Worm (Caenorhabditis elegans) whole organism, L3 larva: ENCODE measurements around the gene T10H4.4.

Experiments used
- ama-1 ChIP-seq: fragments of 150-350 bp; optimal IDR thresholded peaks from 2 replicates; lab custom pipeline; 2018
- ceh-16 ChIP-seq: sonication (generic microtip); optimal IDR thresholded peaks from 2 replicates; lab custom pipeline; 2017; ENCODE audit warnings: missing biosample characterization, missing genetic modification characterization
- ceh-28 ChIP-seq: fragments of 150-350 bp; optimal IDR thresholded peaks from 2 replicates; lab custom pipeline; 2014; ENCODE audit warnings: missing biosample characterization, missing genetic modification reagents, missing genetic modification characterization
- ceh-82 ChIP-seq: fragments of 150-350 bp; optimal IDR thresholded peaks from 2 replicates; lab custom pipeline; 2014; ENCODE audit warnings: missing biosample characterization, missing genetic modification characterization
- ceh-9 ChIP-seq: sonication (generic microtip); optimal IDR thresholded peaks from 2 replicates; lab custom pipeline; 2018; ENCODE audit warnings: missing biosample characterization, missing genetic modification characterization
- daf-12 ChIP-seq: fragments of 150-350 bp; optimal IDR thresholded peaks from 2 replicates; lab custom pipeline; 2014; ENCODE audit warnings: missing biosample characterization, missing genetic modification reagents, missing genetic modification characterization
- egl-27 ChIP-seq: sonication (generic microtip); optimal IDR thresholded peaks from 4 replicates; lab custom pipeline; 2017; ENCODE audit warnings: missing biosample characterization, missing genetic modification reagents, missing genetic modification characterization
- egl-5 ChIP-seq: fragments of 150-350 bp; optimal IDR thresholded peaks from 2 replicates; lab custom pipeline; 2017; ENCODE audit warnings: missing biosample characterization, missing genetic modification reagents, missing genetic modification characterization, inconsistent platforms
- elt-1 ChIP-seq: fragments of 150-350 bp; optimal IDR thresholded peaks from 2 replicates; lab custom pipeline; 2014; ENCODE audit warnings: missing biosample characterization, missing genetic modification characterization
- elt-2 ChIP-seq: sonication (generic microtip); optimal IDR thresholded peaks from 2 replicates; lab custom pipeline; 2016; ENCODE audit warnings: missing genetic modification reagents, mild to moderate bottlenecking, missing genetic modification characterization, missing compliant biosample characterization
- elt-3 ChIP-seq, 3 experiments: fragments of 150-350 bp in 1 of 3; sonication (generic microtip) in 2 of 3; optimal IDR thresholded peaks; 2 replicates in 2 of 3; 4 replicates in 1 of 3; lab custom pipeline; 2014 to 2017; ENCODE audit warnings: missing biosample characterization in 3 of 3, missing genetic modification characterization in 3 of 3
- eor-1 ChIP-seq, 2 experiments: fragments of 150-350 bp; optimal IDR thresholded peaks; 2 replicates each; lab custom pipeline; 2014 to 2018; ENCODE audit warnings: missing biosample characterization in 2 of 2, missing genetic modification characterization in 2 of 2
- fos-1 ChIP-seq: fragments of 150-350 bp; optimal IDR thresholded peaks from 2 replicates; lab custom pipeline; 2014; ENCODE audit warnings: missing biosample characterization, missing genetic modification characterization
- hmg-11 ChIP-seq: sonication (generic microtip); optimal IDR thresholded peaks from 2 replicates; lab custom pipeline; 2016; ENCODE audit warnings: missing genetic modification characterization, missing compliant biosample characterization
- jun-1 ChIP-seq: fragments of 150-350 bp; optimal IDR thresholded peaks from 2 replicates; lab custom pipeline; 2014; ENCODE audit warnings: missing biosample characterization, missing genetic modification reagents, missing genetic modification characterization
- lin-15B ChIP-seq: fragments of 150-350 bp; optimal IDR thresholded peaks from 2 replicates; lab custom pipeline; 2014; ENCODE audit warnings: missing biosample characterization, missing genetic modification characterization
- lin-39 ChIP-seq: fragments of 150-350 bp; optimal IDR thresholded peaks from 2 replicates; lab custom pipeline; 2018; ENCODE audit warnings: missing biosample characterization, missing genetic modification reagents, missing genetic modification characterization
- lsy-12 ChIP-seq: sonication (generic microtip); optimal IDR thresholded peaks from 2 replicates; lab custom pipeline; 2016; ENCODE audit warnings: mild to moderate bottlenecking, missing genetic modification characterization, missing compliant biosample characterization
- mdl-1 ChIP-seq: fragments of 150-350 bp; optimal IDR thresholded peaks from 2 replicates; lab custom pipeline; 2014; ENCODE audit warnings: missing biosample characterization, missing genetic modification characterization
- mml-1 ChIP-seq: fragments of 150-350 bp; sonication (generic microtip); optimal IDR thresholded peaks from 3 replicates; lab custom pipeline; 2014; ENCODE audit warnings: missing biosample characterization, missing genetic modification characterization
- nfya-1 ChIP-seq: sonication (generic microtip); optimal IDR thresholded peaks from 2 replicates; lab custom pipeline; 2017; ENCODE audit warnings: missing genetic modification characterization, mild to moderate bottlenecking, missing compliant biosample characterization, antibody characterized with exemption, moderate library complexity; ENCODE audit not compliant: insufficient read depth
- nhr-12 ChIP-seq: fragments of 150-350 bp; optimal IDR thresholded peaks from 2 replicates; lab custom pipeline; 2014; ENCODE audit warnings: missing biosample characterization, missing genetic modification characterization
- nhr-25 ChIP-seq: sonication (generic microtip); optimal IDR thresholded peaks from 2 replicates; lab custom pipeline; 2017; ENCODE audit warnings: missing biosample characterization, missing genetic modification characterization
- nhr-28 ChIP-seq: fragments of 150-350 bp; optimal IDR thresholded peaks from 2 replicates; lab custom pipeline; 2014; ENCODE audit warnings: missing biosample characterization, missing genetic modification characterization
- nhr-67 ChIP-seq: fragments of 150-350 bp; optimal IDR thresholded peaks from 2 replicates; lab custom pipeline; 2014; ENCODE audit warnings: missing biosample characterization, missing genetic modification characterization
- nhr-76 ChIP-seq: fragments of 150-350 bp; sonication (generic microtip); optimal IDR thresholded peaks from 5 replicates; lab custom pipeline; 2014; ENCODE audit warnings: missing biosample characterization, missing genetic modification characterization
- nhr-77 ChIP-seq: fragments of 150-350 bp; optimal IDR thresholded peaks from 2 replicates; lab custom pipeline; 2014; ENCODE audit warnings: missing biosample characterization, missing genetic modification characterization
- pha-4 ChIP-seq: fragments of 150-350 bp; optimal IDR thresholded peaks from 2 replicates; lab custom pipeline; 2014; ENCODE audit warnings: missing biosample characterization, missing genetic modification reagents, missing genetic modification characterization
- pqm-1 ChIP-seq: fragments of 150-350 bp; optimal IDR thresholded peaks from 2 replicates; lab custom pipeline; 2017; ENCODE audit warnings: missing biosample characterization, missing genetic modification characterization, inconsistent platforms
- sea-2 ChIP-seq: fragments of 150-350 bp; sonication (generic microtip); optimal IDR thresholded peaks from 4 replicates; lab custom pipeline; 2014; ENCODE audit warnings: missing biosample characterization, missing genetic modification reagents, missing genetic modification characterization
- skn-1 ChIP-seq: fragments of 150-350 bp; optimal IDR thresholded peaks from 2 replicates; lab custom pipeline; 2014; ENCODE audit warnings: missing biosample characterization, missing genetic modification characterization
- tbx-2 ChIP-seq: sonication (generic microtip); optimal IDR thresholded peaks from 2 replicates; lab custom pipeline; 2016; ENCODE audit warnings: mild to moderate bottlenecking, missing genetic modification characterization, missing compliant biosample characterization
- unc-62 ChIP-seq: fragments of 150-350 bp; sonication (generic microtip); optimal IDR thresholded peaks from 4 replicates; lab custom pipeline; 2014; ENCODE audit warnings: missing biosample characterization, missing genetic modification reagents, missing genetic modification characterization
- zag-1 ChIP-seq: fragments of 150-350 bp; optimal IDR thresholded peaks from 2 replicates; lab custom pipeline; 2014; ENCODE audit warnings: missing biosample characterization, missing genetic modification characterization
- ztf-11 ChIP-seq: fragments of 150-350 bp; optimal IDR thresholded peaks from 2 replicates; lab custom pipeline; 2014; ENCODE audit warnings: missing biosample characterization, missing genetic modification characterization
- ztf-4 ChIP-seq: fragments of 150-350 bp; optimal IDR thresholded peaks from 2 replicates; lab custom pipeline; 2014; ENCODE audit warnings: missing biosample characterization, missing genetic modification characterization

The T10H4.4 gene

ce11 chrV:15309011-15309410 lies 36.8 kb upstream of the T10H4.4 start, which contains the start of gene srz-10:
Gene srz-10 (minus strand): TSS chrV:15309098.
- no peak for TF ChIP-seq ceh-9 (tag; lab: Kevin White, UChicago)
- TF ChIP-seq pqm-1 = no peak
- no peak for TF ChIP-seq pha-4
- no peak for TF ChIP-seq ceh-16 (tag; lab: Kevin White, UChicago)
- no peak for TF ChIP-seq nfya-1 (tag; lab: Kevin White, UChicago)
- TF ChIP-seq mdl-1 (tag; lab: Kevin White, UChicago) = no peak
- no peak for TF ChIP-seq ztf-11 (tag; lab: Kevin White, UChicago)
- TF ChIP-seq unc-62 (GFP tag; lab: Kevin White, UChicago) = no peak
- TF ChIP-seq lsy-12 (tag; lab: Kevin White, UChicago) = no peak
- no peak for TF ChIP-seq nhr-76 (tag; lab: Kevin White, UChicago)
- TF ChIP-seq elt-3 (tag; optimal IDR thresholded peaks at IDR 0.05; lab: Kevin White, UChicago) = no peak
- no peak for TF ChIP-seq elt-2 (tag; lab: Kevin White, UChicago)
- no peak for TF ChIP-seq ama-1 (lab: Kevin White, UChicago)
- TF ChIP-seq eor-1 (tag; optimal IDR thresholded peaks at IDR 0.05; lab: Kevin White, UChicago) = no peak
- TF ChIP-seq mml-1 (tag; lab: Kevin White, UChicago) = no peak
- TF ChIP-seq ceh-28 (tag; lab: Kevin White, UChicago) = no peak
- TF ChIP-seq ceh-82 (tag; lab: Kevin White, UChicago) = no peak
- TF ChIP-seq sea-2 (GFP tag; lab: Kevin White, UChicago) = no peak

ce11 chrV:15306745-15307144 lies 34.6 kb upstream of the T10H4.4 start, which contains the start of gene T26H8.4:
Gene T26H8.4 (minus strand): TSS chrV:15306845.
- TF ChIP-seq fos-1 (tag; lab: Kevin White, UChicago) (no peak), nhr-12 (tag; lab: Kevin White, UChicago) (no peak), skn-1 (tag; lab: Kevin White, UChicago) (no peak), nhr-28 (tag; lab: Kevin White, UChicago) (no peak), zag-1 (tag; lab: Kevin White, UChicago) (no peak), tbx-2 (tag; lab: Kevin White, UChicago) (no peak), ceh-28 (tag; lab: Kevin White, UChicago) (no peak), ama-1 (lab: Kevin White, UChicago) (no peak), elt-3 (tag; optimal IDR thresholded peaks at IDR 0.05; lab: Kevin White, UChicago) (no peak), ceh-9 (tag; lab: Kevin White, UChicago) (no peak), ztf-4 (tag; lab: Kevin White, UChicago) (no peak), daf-12 (tag; lab: Kevin White, UChicago) (no peak)

- TF ChIP-seq nhr-25 (tag; lab: Kevin White, UChicago) = no peak
- no peak for TF ChIP-seq mdl-1 (tag; lab: Kevin White, UChicago)
- no peak for TF ChIP-seq tbx-2 (tag; lab: Kevin White, UChicago)
Measured at ce11 chrV:15305502-15305901, 33.3 kb upstream of the T10H4.4 start, which contains the start of gene T26H8.5. Gene T26H8.5 (minus strand): TSS chrV:15305602.

DNA sequence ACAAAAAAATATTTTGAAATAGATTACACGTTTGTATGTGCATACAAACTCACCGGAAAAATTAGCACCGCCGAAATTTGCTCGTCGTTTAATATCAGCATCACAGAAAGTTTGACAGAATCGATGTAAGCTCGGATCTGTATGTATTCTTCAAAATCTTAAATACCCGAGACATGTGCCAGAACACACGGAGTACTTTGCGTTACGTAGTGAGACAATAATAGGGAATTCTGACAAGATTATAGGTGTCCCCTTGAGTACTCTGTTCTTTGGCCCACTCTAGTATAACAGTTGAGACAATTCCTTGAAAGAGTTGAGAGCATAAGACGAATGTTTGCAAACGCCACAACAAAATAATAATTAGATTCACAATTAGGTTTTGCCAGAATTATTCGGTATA lies 31.5 kb upstream of the T10H4.4 start, which contains the start of gene srx-48:
srx-48 (minus strand) TSS at position 101 of the 400 bp plus-strand sequence.
- no peak for TF ChIP-seq lin-39 (tag; lab: Kevin White, UChicago)
- no peak for TF ChIP-seq ceh-82 (tag; lab: Kevin White, UChicago)
- TF ChIP-seq hmg-11 (tag; lab: Kevin White, UChicago) = no peak
- TF ChIP-seq lin-15B = no peak
- TF ChIP-seq zag-1 (tag; lab: Kevin White, UChicago) = no peak
- TF ChIP-seq nhr-77 (tag; lab: Kevin White, UChicago) = no peak
- TF ChIP-seq pqm-1 = no peak
- TF ChIP-seq ztf-4 (tag; lab: Kevin White, UChicago) = no peak
- TF ChIP-seq nhr-67 (tag; lab: Kevin White, UChicago) = no peak
- TF ChIP-seq nhr-25 (tag; lab: Kevin White, UChicago) = no peak
- no peak for TF ChIP-seq elt-2 (tag; lab: Kevin White, UChicago)
- TF ChIP-seq, all 47 proteins: peak for 0

ce11 chrV:15298597-15298996 lies 26.4 kb upstream of the T10H4.4 start, which contains the start of gene cpr-3:
Gene cpr-3 (minus strand): TSS chrV:15298700.
- TF ChIP-seq fos-1 (tag; lab: Kevin White, UChicago) (peak; percentile 52), ceh-28 (tag; lab: Kevin White, UChicago) (no peak), daf-12 (tag; lab: Kevin White, UChicago) (no peak), egl-5 (no peak), nhr-77 (tag; lab: Kevin White, UChicago) (no peak), ceh-82 (tag; lab: Kevin White, UChicago) (no peak), nhr-76 (tag; lab: Kevin White, UChicago) (no peak), skn-1 (tag; lab: Kevin White, UChicago) (peak; percentile 81), egl-27 (tag; lab: Kevin White, UChicago) (no peak), sea-2 (GFP tag; lab: Kevin White, UChicago) (no peak), lsy-12 (tag; lab: Kevin White, UChicago) (no peak), elt-1 (tag; lab: Kevin White, UChicago) (no peak), elt-2 (tag; lab: Kevin White, UChicago) (peak; percentile 99), jun-1 (tag; lab: Kevin White, UChicago) (peak; percentile 94), zag-1 (tag; lab: Kevin White, UChicago) (no peak), unc-62 (GFP tag; lab: Kevin White, UChicago) (no peak), pqm-1 (peak; percentile 99), eor-1 (tag; optimal IDR thresholded peaks at IDR 0.05; lab: Kevin White, UChicago) (no peak), pha-4 (peak; percentile 65), lin-39 (tag; lab: Kevin White, UChicago) (no peak), nhr-12 (tag; lab: Kevin White, UChicago) (no peak)
- TF ChIP-seq, all 47 proteins: peak for 6
